Fruit fly (Drosophila melanogaster): Measurements from ENCODE around the gene snsl.
A peak's percentile ranks its signal among the peaks of the same experiment; 100 is the strongest.

Gene snsl

DNA sequence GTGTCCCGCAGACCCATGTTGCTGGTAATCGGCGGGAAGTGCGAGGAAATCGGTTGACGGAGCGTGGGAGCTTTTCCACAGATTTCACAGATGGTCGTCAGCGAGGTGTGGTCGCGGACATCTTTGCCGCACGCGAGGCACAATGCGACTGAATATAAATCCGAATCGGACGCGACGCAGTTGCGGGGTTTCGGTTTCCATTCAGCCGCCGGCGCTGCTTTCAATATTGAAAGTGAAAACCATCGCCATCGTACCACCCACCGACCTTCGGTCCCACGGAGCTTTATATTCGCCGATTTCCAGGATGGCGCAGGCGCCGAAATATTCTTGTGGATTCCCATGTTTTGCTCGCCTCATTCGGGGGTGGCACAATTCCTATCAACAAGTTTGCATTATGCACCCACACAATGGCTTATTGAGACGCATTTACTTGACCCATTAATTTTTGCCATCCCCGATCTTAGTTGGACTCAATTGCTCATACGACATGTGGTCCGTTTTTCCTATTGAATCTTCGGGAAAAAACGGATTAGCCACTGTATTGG, 29.8 kb upstream of the snsl start, which contains the start of gene hoe2 (continued):
- TF ChIP-seq CG34376 (GFP tag; optimal IDR thresholded peaks at IDR 0.05) (peak; percentile 37), chn (GFP tag; optimal IDR thresholded peaks at IDR 0.05) (no peak), CG18599 (GFP tag; optimal IDR thresholded peaks at IDR 0.05) (peak; percentile 57), HHEX (GFP tag; optimal IDR thresholded peaks at IDR 0.05) (no peak), Myb (GFP tag; optimal IDR thresholded peaks at IDR 0.05) (no peak), Doc2 (GFP tag; IDR thresholded peaks at IDR 0.05) (no peak), bowl (GFP tag; IDR thresholded peaks at IDR 0.05) (no peak), dm (GFP tag; optimal IDR thresholded peaks at IDR 0.05) (no peak), Jarid2 (GFP tag; optimal IDR thresholded peaks at IDR 0.05) (peak; percentile 23), CG8924 (tag; optimal IDR thresholded peaks at IDR 0.05) (no peak), dimm (GFP tag; IDR thresholded peaks at IDR 0.05) (no peak), CG1832 (GFP tag; optimal IDR thresholded peaks at IDR 0.05) (no peak), Dip3 (GFP tag; optimal IDR thresholded peaks at IDR 0.05) (no peak), CG7987 (GFP tag; optimal IDR thresholded peaks at IDR 0.05) (no peak), chm (GFP tag; IDR thresholded peaks at IDR 0.05) (no peak), CG7271 (tag; optimal IDR thresholded peaks at IDR 0.05) (no peak), Hmx (GFP tag; optimal IDR thresholded peaks at IDR 0.05) (no peak), D (optimal IDR thresholded peaks at IDR 0.05) (no peak), D (GFP tag; optimal IDR thresholded peaks at IDR 0.05) (no peak), Awh (GFP tag; IDR thresholded peaks at IDR 0.05) (no peak), CG14014 (GFP tag; IDR thresholded peaks at IDR 0.05) (no peak), Hr78 (GFP tag; optimal IDR thresholded peaks at IDR 0.05) (no peak), CG8765 (GFP tag; IDR thresholded peaks at IDR 0.05) (no peak), dmrt11E (tag; optimal IDR thresholded peaks at IDR 0.05) (no peak), Meics (GFP tag; optimal IDR thresholded peaks at IDR 0.05) (peak; percentile 4), CG2199 (GFP tag; IDR thresholded peaks at IDR 0.05) (no peak), sens (GFP tag) (no peak), psq (GFP tag; optimal IDR thresholded peaks at IDR 0.05) (no peak), ind (GFP tag; optimal IDR thresholded peaks at IDR 0.05) (no peak), Gsc (GFP tag; IDR thresholded peaks at IDR 0.05) (no peak), btn (GFP tag; optimal IDR thresholded peaks at IDR 0.05) (no peak), Med (GFP tag) (peak; percentile 38), Fer1 (GFP tag; optimal IDR thresholded peaks at IDR 0.05) (peak; percentile 80), otp (GFP tag; IDR thresholded peaks at IDR 0.05) (no peak), CG32532 (GFP tag; IDR thresholded peaks at IDR 0.05) (peak; percentile 41; the same call in 1 of the 2 replicates), Rx (GFP tag; IDR thresholded peaks at IDR 0.05) (no peak), ci (GFP tag; IDR thresholded peaks at IDR 0.05) (no peak), pum (GFP tag; optimal IDR thresholded peaks at IDR 0.05) (no peak), CG5953 (GFP tag; IDR thresholded peaks at IDR 0.05) (no peak), h (optimal IDR thresholded peaks at IDR 0.05) (no peak), Ets65A (GFP tag) (peak; percentile 18), CG34224 (GFP tag; IDR thresholded peaks at IDR 0.05; ENCODE audit: partially characterized antibody) (0 out of 3 replicates have a peak, but pooled peaks have one; percentile 9), CoRest (tag; optimal IDR thresholded peaks at IDR 0.05) (no peak), CG6813 (GFP tag; optimal IDR thresholded peaks at IDR 0.05) (peak; percentile 15), CG13296 (GFP tag; optimal IDR thresholded peaks at IDR 0.05) (no peak), sisA (GFP tag; IDR thresholded peaks at IDR 0.05) (no peak), CG8388 (GFP tag; optimal IDR thresholded peaks at IDR 0.05) (no peak), CG7839 (tag; optimal IDR thresholded peaks at IDR 0.05) (no peak), E2f1 (GFP tag; IDR thresholded peaks at IDR 0.05) (no peak), Dref (GFP tag; IDR thresholded peaks at IDR 0.05) (peak; percentile 11; the same call in 1 of the 2 replicates), CG34422 (GFP tag; IDR thresholded peaks at IDR 0.05) (no peak), E2f2 (GFP tag; IDR thresholded peaks at IDR 0.05) (no peak)

All from whole organism, embryonic.